Fruit fly (Drosophila melanogaster) Kc167 (cell line): ENCODE results near the gene D2hgdh.

Experiments
- Sin3A ChIP-seq: fragments of >200 bp; optimal IDR thresholded peaks from 2 replicates; lab custom pipeline; 2018; ENCODE audit warnings: missing external identifiers
- insv ChIP-seq: fragments of >200 bp; optimal IDR thresholded peaks from 3 replicates; lab custom pipeline; 2018; ENCODE audit warnings: missing external identifiers

DNA sequence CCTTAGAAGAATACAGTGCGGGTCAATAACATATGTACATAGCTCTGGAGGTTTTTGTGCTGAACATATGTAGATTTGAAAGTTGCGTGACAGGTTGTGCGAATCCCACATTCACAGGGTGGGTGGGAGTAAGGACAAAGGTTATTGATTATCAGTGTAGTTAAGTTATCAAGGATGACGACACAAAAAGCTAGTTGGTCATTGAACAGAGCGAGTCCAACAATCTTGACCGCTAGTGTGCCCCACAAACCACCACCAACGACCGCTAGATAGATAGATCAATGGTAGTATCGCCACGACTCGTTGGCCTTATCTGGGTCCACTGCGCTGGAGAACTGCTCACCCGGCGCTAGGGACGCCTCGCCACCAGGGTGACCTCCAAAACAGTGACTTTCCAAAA lies 5.3 kb downstream of the D2hgdh start:
- no peak for TF ChIP-seq insv (lab: Kevin White, UChicago)
- TF ChIP-seq Sin3A: no peak
